Worm (Caenorhabditis elegans) whole organism, young adult: ENCODE data around the gene F59E12.6.
A peak's percentile ranks its signal among the peaks of the same experiment; 100 is the strongest.

Experiments
- C06A6.2 ChIP-seq: fragments of 200-800 bp; sonication (Bioruptor generic); conservative IDR thresholded peaks from 2 replicates; pipeline ENCODE4 v1.3.6; 2022; ENCODE audit warnings: missing genetic modification characterization, missing compliant biosample characterization
- F23B12.7 ChIP-seq: sonication (generic microtip); optimal IDR thresholded peaks from 2 replicates; lab custom pipeline; 2017; ENCODE audit warnings: missing genetic modification characterization, mild to moderate bottlenecking, missing compliant biosample characterization, antibody characterized with exemption, moderate library complexity; ENCODE audit not compliant: insufficient read depth
- F39B2.1 ChIP-seq: fragments of 200-800 bp; sonication (Bioruptor generic); IDR thresholded peaks from 2 replicates; pipeline ENCODE4 v1.3.6; 2022; ENCODE audit warnings: missing genetic modification reagents, missing genetic modification characterization, missing compliant biosample characterization
- F49E8.2 ChIP-seq: sonication (generic microtip); optimal IDR thresholded peaks from 3 replicates; lab custom pipeline; 2017; ENCODE audit warnings: missing genetic modification characterization, mild to moderate bottlenecking, missing compliant biosample characterization, antibody characterized with exemption, moderate library complexity; ENCODE audit not compliant: insufficient read depth
- F55B11.4 ChIP-seq: sonication (generic microtip); optimal IDR thresholded peaks from 2 replicates; lab custom pipeline; 2016; ENCODE audit warnings: missing compliant biosample characterization, missing genetic modification characterization, borderline replicate concordance; ENCODE audit not compliant: insufficient read depth
- K11D2.4 ChIP-seq: fragments of 200-800 bp; sonication (Bioruptor generic); IDR thresholded peaks from 2 replicates; pipeline ENCODE4 v1.3.6; 2022; ENCODE audit warnings: missing genetic modification reagents, missing genetic modification characterization, missing compliant biosample characterization
- K12H6.12 ChIP-seq: fragments of 200-800 bp; sonication (Bioruptor generic); optimal IDR thresholded peaks from 2 replicates; lab custom pipeline; 2018; ENCODE audit warnings: mild to moderate bottlenecking, missing genetic modification characterization, missing compliant biosample characterization
- Y53F4B.3 ChIP-seq: fragments of 200-800 bp; sonication (Bioruptor generic); IDR thresholded peaks from 2 replicates; pipeline ENCODE4 v1.3.6; 2022; ENCODE audit warnings: missing genetic modification reagents, missing genetic modification characterization, missing compliant biosample characterization
- Y95B8A.8 ChIP-seq: fragments of 200-800 bp; sonication (Bioruptor generic); IDR thresholded peaks from 2 replicates; pipeline ENCODE4 v1.3.6; 2022; ENCODE audit warnings: missing genetic modification reagents, missing genetic modification characterization, missing compliant biosample characterization
- ZK185.1 ChIP-seq: sonication (generic microtip); optimal IDR thresholded peaks from 2 replicates; lab custom pipeline; 2016; ENCODE audit warnings: mild to moderate bottlenecking, missing genetic modification characterization, missing compliant biosample characterization; ENCODE audit not compliant: poor library complexity, severe bottlenecking
- aptf-2 ChIP-seq: fragments of 200-800 bp; sonication (Bioruptor generic); conservative IDR thresholded peaks from 2 replicates; pipeline ENCODE4 v1.3.6; 2022; ENCODE audit warnings: missing genetic modification reagents, missing genetic modification characterization, missing compliant biosample characterization
- attf-3 ChIP-seq: fragments of 200-800 bp; sonication (Bioruptor generic); conservative IDR thresholded peaks from 2 replicates; pipeline ENCODE4 v1.3.6; 2022; ENCODE audit warnings: missing genetic modification reagents, missing genetic modification characterization, missing compliant biosample characterization
- attf-5 ChIP-seq: fragments of 200-800 bp; sonication (Bioruptor generic); optimal IDR thresholded peaks from 2 replicates; lab custom pipeline; 2018; ENCODE audit warnings: mild to moderate bottlenecking, missing genetic modification characterization, missing compliant biosample characterization
- bed-1 ChIP-seq: fragments of 200-800 bp; sonication (Bioruptor generic); IDR thresholded peaks from 2 replicates; pipeline ENCODE4 v1.3.6; 2022; ENCODE audit warnings: missing genetic modification reagents, missing genetic modification characterization, missing compliant biosample characterization
- bed-2 ChIP-seq: fragments of 200-800 bp; sonication (Bioruptor generic); IDR thresholded peaks from 2 replicates; pipeline ENCODE4 v1.3.6; 2022; ENCODE audit warnings: missing genetic modification reagents, missing genetic modification characterization, missing compliant biosample characterization
- cebp-2 ChIP-seq: fragments of 200-800 bp; sonication (Bioruptor generic); IDR thresholded peaks from 2 replicates; pipeline ENCODE4 v1.3.6; 2022; ENCODE audit warnings: missing genetic modification characterization, missing compliant biosample characterization
- ceh-58 ChIP-seq: fragments of 200-800 bp; sonication (Bioruptor generic); IDR thresholded peaks from 2 replicates; pipeline ENCODE4 v1.3.6; 2022; ENCODE audit warnings: missing genetic modification characterization, missing compliant biosample characterization
- efl-1 ChIP-seq: fragments of 150-350 bp; optimal IDR thresholded peaks from 2 replicates; lab custom pipeline; 2014; ENCODE audit warnings: missing biosample characterization, missing genetic modification reagents, missing genetic modification characterization
- hmg-1.2 ChIP-seq: fragments of 200-800 bp; sonication (Bioruptor generic); IDR thresholded peaks from 2 replicates; pipeline ENCODE4 v1.3.6; 2022; ENCODE audit warnings: missing genetic modification reagents, missing genetic modification characterization, missing compliant biosample characterization
- hsf-1 ChIP-seq: fragments of 200-800 bp; sonication (Bioruptor generic); IDR thresholded peaks from 2 replicates; pipeline ENCODE4 v1.3.6; 2022; ENCODE audit warnings: missing genetic modification reagents, missing genetic modification characterization, missing compliant biosample characterization
- let-526 ChIP-seq: fragments of 200-800 bp; sonication (Bioruptor generic); IDR thresholded peaks from 2 replicates; pipeline ENCODE4 v1.3.6; 2022; ENCODE audit warnings: missing genetic modification reagents, missing genetic modification characterization, missing compliant biosample characterization
- lin-54 ChIP-seq: fragments of 200-800 bp; sonication (Bioruptor generic); optimal IDR thresholded peaks from 2 replicates; lab custom pipeline; 2018; ENCODE audit warnings: mild to moderate bottlenecking, missing genetic modification characterization, missing compliant biosample characterization
- madf-10 ChIP-seq: sonication (generic microtip); optimal IDR thresholded peaks from 2 replicates; lab custom pipeline; 2016; ENCODE audit warnings: mild to moderate bottlenecking, missing genetic modification characterization, missing compliant biosample characterization
- madf-8 ChIP-seq: fragments of 200-800 bp; sonication (Bioruptor generic); conservative IDR thresholded peaks from 2 replicates; pipeline ENCODE4 v1.3.6; 2022; ENCODE audit warnings: missing genetic modification reagents, missing genetic modification characterization, missing compliant biosample characterization
- mcd-1 ChIP-seq: fragments of 200-800 bp; sonication (Bioruptor generic); IDR thresholded peaks from 2 replicates; pipeline ENCODE4 v1.3.6; 2022; ENCODE audit warnings: missing genetic modification reagents, missing genetic modification characterization, missing compliant biosample characterization
- mel-28 ChIP-seq: sonication (generic microtip); optimal IDR thresholded peaks from 2 replicates; lab custom pipeline; 2016; ENCODE audit warnings: borderline replicate concordance, mild to moderate bottlenecking, missing genetic modification characterization, missing compliant biosample characterization
- mes-4 ChIP-seq: sonication (generic microtip); optimal IDR thresholded peaks from 2 replicates; lab custom pipeline; 2016; ENCODE audit warnings: missing genotype, missing genetic modification characterization, missing compliant biosample characterization
- mxl-1 ChIP-seq: sonication (generic microtip); optimal IDR thresholded peaks from 2 replicates; lab custom pipeline; 2016; ENCODE audit warnings: missing genetic modification characterization, missing compliant biosample characterization
- nfyb-1 ChIP-seq: fragments of 200-800 bp; sonication (Bioruptor generic); IDR thresholded peaks from 2 replicates; pipeline ENCODE4 v1.3.6; 2022; ENCODE audit warnings: missing genetic modification reagents, missing genetic modification characterization, missing compliant biosample characterization
- nhr-179 ChIP-seq: sonication (generic microtip); optimal IDR thresholded peaks from 2 replicates; lab custom pipeline; 2016; ENCODE audit warnings: mild to moderate bottlenecking, missing genetic modification characterization, missing compliant biosample characterization
- nhr-27 ChIP-seq: fragments of 200-800 bp; sonication (Bioruptor generic); optimal IDR thresholded peaks from 2 replicates; lab custom pipeline; 2018; ENCODE audit warnings: mild to moderate bottlenecking, missing genetic modification characterization, moderate library complexity, missing compliant biosample characterization
- rcor-1 ChIP-seq: fragments of 200-800 bp; sonication (Bioruptor generic); IDR thresholded peaks from 2 replicates; pipeline ENCODE4 v1.3.6; 2022; ENCODE audit warnings: missing genetic modification reagents, missing genetic modification characterization, missing compliant biosample characterization
- repo-1 ChIP-seq: sonication (generic microtip); optimal IDR thresholded peaks from 2 replicates; lab custom pipeline; 2017; ENCODE audit warnings: mild to moderate bottlenecking, missing genetic modification characterization, missing compliant biosample characterization
- unc-130 ChIP-seq: sonication (generic microtip); optimal IDR thresholded peaks from 2 replicates; lab custom pipeline; 2016; ENCODE audit warnings: missing genetic modification reagents, missing genetic modification characterization, missing compliant biosample characterization
- ztf-25 ChIP-seq: fragments of 200-800 bp; sonication (Bioruptor generic); IDR thresholded peaks from 2 replicates; pipeline ENCODE4 v1.3.6; 2022; ENCODE audit warnings: missing genetic modification reagents, missing genetic modification characterization, missing compliant biosample characterization
- ztf-3 ChIP-seq: fragments of 200-800 bp; sonication (Bioruptor generic); optimal IDR thresholded peaks from 2 replicates; lab custom pipeline; 2018; ENCODE audit warnings: mild to moderate bottlenecking, missing genetic modification characterization, missing compliant biosample characterization

Gene F59E12.6

DNA sequence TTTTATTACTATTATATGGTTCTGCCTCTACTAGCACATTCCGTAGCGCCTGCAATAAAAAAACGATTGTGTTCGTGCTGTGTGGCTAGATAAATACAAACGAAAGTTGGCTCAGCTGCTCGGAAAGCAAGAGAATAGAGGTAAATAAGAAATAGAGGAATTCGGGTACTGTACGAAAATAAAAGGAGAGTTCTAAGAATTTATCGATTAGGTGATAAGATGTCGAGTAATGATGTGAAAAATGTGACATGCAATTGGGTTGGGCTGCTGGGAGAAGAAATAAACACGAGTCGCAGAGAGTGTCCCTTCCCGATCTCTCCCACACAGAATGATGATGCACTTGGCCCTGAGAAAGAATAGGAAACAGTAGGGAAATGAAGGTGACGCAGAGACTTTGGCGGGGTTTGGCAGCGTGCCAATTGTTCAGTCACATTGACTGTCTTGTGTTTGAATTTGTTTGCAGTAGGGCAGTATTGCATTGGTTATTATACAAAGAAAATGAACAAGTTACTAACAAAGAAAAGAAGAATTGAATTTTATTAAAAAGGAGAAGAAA, 37.3 kb downstream of the F59E12.6 start, which contains the start of gene cdc-14 (continued):
- TF ChIP-seq hmg-1.2 (peak; percentile 65), K11D2.4 (GFP tag; lab: Robert Waterston, UW) (peak; percentile 50; the same call in 1 of the 2 replicates), lin-54 (peak; percentile 36)
- TF ChIP-seq, all 124 proteins: peak for 19

DNA sequence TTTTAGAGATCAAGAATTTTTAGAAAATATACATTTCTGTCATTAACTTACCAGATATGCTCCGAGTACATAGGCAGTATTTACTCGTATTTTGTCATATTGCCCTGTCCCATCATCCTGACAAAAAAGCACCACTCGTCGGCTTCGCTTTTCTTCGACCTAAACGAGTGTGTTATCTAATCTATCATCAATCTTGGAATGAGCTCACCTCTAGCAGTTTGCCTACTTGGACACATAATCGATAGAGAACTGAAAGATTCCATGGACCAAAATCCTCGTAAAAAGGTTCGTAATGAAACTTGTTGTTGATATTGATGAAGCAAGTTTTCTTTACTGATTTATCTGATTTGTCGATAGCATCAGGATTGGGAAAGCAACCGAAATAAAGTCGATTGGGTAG, 37.9 kb downstream of the F59E12.6 start:
- TF ChIP-seq nfyb-1 (no peak), C06A6.2 (GFP tag; lab: Robert Waterston, UW) (no peak), unc-130 (GFP tag; lab: Kevin White, UChicago) (no peak), bed-2 (GFP tag; lab: Robert Waterston, UW) (no peak), mes-4 (tag; lab: Kevin White, UChicago) (no peak), K12H6.12 (no peak), mxl-1 (tag; lab: Kevin White, UChicago) (no peak), bed-1 (no peak)

DNA sequence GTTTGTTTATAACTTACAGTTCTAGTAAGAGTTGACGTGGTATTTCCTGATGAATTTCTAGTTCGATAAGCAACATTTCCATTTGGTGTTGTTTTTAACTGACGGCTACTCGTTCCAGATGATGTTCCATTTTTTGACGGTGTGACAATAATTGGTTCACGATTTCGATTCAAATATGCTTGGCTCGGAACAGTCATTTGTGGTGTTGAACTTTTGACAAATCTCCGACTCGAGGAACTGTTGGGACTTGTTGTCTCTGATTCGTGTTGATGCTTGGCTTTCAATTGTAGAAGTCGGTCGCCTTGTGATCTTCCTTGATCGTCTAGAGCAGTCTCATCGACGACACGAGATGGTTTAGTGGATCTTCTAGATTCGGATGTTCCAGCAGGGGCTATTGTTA, 39.2 kb downstream of the F59E12.6 start:
- TF ChIP-seq ZK185.1 (tag; lab: Kevin White, UChicago) (no peak), F23B12.7 (tag; lab: Kevin White, UChicago) (no peak), hsf-1 (GFP tag; lab: Robert Waterston, UW) (0 out of 2 replicates have a peak, but pooled peaks have one; percentile 41), F49E8.2 (tag; lab: Kevin White, UChicago) (no peak)

DNA sequence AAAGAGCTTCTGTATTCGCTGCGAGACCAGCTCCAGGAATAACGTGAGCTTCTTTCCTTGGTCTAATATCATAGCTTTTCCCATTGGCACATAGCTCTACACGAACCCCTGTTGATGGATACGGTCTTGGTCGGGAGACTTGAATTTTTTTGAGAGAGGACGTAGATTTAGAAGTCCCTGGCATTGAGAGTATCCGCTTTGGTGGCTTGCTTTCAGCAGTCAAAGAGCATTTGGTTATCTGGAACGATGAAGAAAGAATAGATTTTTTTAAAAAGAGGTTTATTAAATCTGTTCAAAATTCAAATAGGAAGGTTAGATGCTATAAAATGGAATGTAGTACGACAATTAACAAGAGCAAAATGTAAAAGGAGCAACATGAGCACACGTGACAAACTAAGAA, 41.1 kb downstream of the F59E12.6 start, which contains the start of gene C17G10.13:
TSS of gene C17G10.13 (minus strand) at position 101 of the 400 bp plus-strand sequence.
- TF ChIP-seq nfyb-1 (no peak), attf-3 (GFP tag; lab: Robert Waterston, UW) (no peak), K11D2.4 (GFP tag; lab: Robert Waterston, UW) (no peak), rcor-1 (GFP tag; lab: Robert Waterston, UW) (no peak), madf-10 (tag; lab: Kevin White, UChicago) (no peak), aptf-2 (GFP tag; lab: Robert Waterston, UW) (no peak), ztf-25 (GFP tag; lab: Robert Waterston, UW) (no peak), mcd-1 (GFP tag; lab: Robert Waterston, UW) (no peak), attf-5 (GFP tag; lab: Kevin White, UChicago) (no peak)
- TF ChIP-seq, all 124 proteins: peak for 0

DNA sequence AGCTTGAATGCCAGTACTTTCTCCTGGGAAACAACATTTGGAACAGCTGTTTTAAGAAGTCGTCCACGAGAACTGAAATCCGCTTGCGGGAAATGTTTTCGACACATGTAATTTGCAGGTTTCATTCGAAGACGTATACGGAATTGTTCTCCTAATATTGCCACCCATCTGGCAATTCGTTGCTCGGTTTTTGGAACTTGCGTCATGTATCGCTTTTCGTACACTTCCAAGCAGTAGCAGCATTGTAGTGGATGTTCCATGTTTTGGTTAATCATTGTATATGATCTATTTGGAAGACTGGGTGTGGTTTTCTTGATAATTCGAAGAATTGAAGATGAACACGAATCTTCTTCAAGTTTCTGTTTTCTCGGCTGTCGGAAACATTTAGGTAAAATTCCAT, 43.0 kb downstream of the F59E12.6 start:
- TF ChIP-seq nfyb-1 (no peak), efl-1 (GFP tag; lab: Kevin White, UChicago) (no peak), K11D2.4 (GFP tag; lab: Robert Waterston, UW) (no peak), nhr-27 (tag; lab: Kevin White, UChicago) (no peak), let-526 (GFP tag; lab: Robert Waterston, UW) (no peak), attf-5 (GFP tag; lab: Kevin White, UChicago) (no peak), F39B2.1 (no peak), Y53F4B.3 (GFP tag; lab: Robert Waterston, UW) (no peak), ztf-3 (GFP tag; lab: Kevin White, UChicago) (no peak), nhr-179 (tag; lab: Kevin White, UChicago) (no peak), ceh-58 (GFP tag; lab: Robert Waterston, UW) (no peak), F55B11.4 (tag; lab: Kevin White, UChicago) (no peak), Y95B8A.8 (no peak), repo-1 (tag; lab: Kevin White, UChicago) (no peak), madf-8 (GFP tag; lab: Robert Waterston, UW) (no peak), mel-28 (tag; lab: Kevin White, UChicago) (no peak), cebp-2 (no peak)
